Fruit fly (Drosophila melanogaster) whole organism, embryonic: ENCODE results near the gene eIF2Bepsilon.
A peak's percentile ranks its signal among the peaks of the same experiment; 100 is the strongest.

Experiments
- Ada2b ChIP-seq: fragments of 200-800 bp; sonication (Bioruptor generic); IDR thresholded peaks from 2 replicates; pipeline ENCODE4 v1.3.6; 2022; ENCODE audit warnings: missing biosample characterization, missing genetic modification characterization
- CG10209 ChIP-seq: fragments of 200-800 bp; sonication (Bioruptor generic); optimal IDR thresholded peaks from 3 replicates; lab custom pipeline; 2017; ENCODE audit warnings: missing biosample characterization, mild to moderate bottlenecking, missing genetic modification characterization, missing genetic modification reagents
- CG10267 ChIP-seq: fragments of 200-800 bp; sonication (Bioruptor generic); optimal IDR thresholded peaks from 2 replicates; lab custom pipeline; 2018; ENCODE audit warnings: missing biosample characterization, mild to moderate bottlenecking, missing genetic modification characterization, moderate library complexity
- CG12236 ChIP-seq: fragments of 200-800 bp; sonication (Bioruptor generic); optimal IDR thresholded peaks from 2 replicates; lab custom pipeline; 2016; ENCODE audit warnings: missing biosample characterization, missing genetic modification characterization
- CG1602 ChIP-seq: fragments of 200-800 bp; sonication (Bioruptor generic); optimal IDR thresholded peaks from 3 replicates; lab custom pipeline; 2016; ENCODE audit warnings: missing biosample characterization, missing genetic modification characterization
- CG1603 ChIP-seq: fragments of 200-800 bp; sonication (Bioruptor generic); optimal IDR thresholded peaks from 2 replicates; lab custom pipeline; 2019; ENCODE audit warnings: missing biosample characterization, mild to moderate bottlenecking, missing genetic modification characterization, moderate library complexity
- CG17359 ChIP-seq: fragments of 200-800 bp; sonication (Bioruptor generic); optimal IDR thresholded peaks from 3 replicates; lab custom pipeline; 2018; ENCODE audit warnings: missing biosample characterization, mild to moderate bottlenecking, missing genetic modification characterization, moderate library complexity
- CG18764 ChIP-seq: fragments of 200-800 bp; sonication (Bioruptor generic); optimal IDR thresholded peaks from 3 replicates; lab custom pipeline; 2016; ENCODE audit warnings: missing biosample characterization, missing genetic modification characterization
- CG32767 ChIP-seq: fragments of 200-800 bp; sonication (Bioruptor generic); IDR thresholded peaks from 2 replicates; pipeline ENCODE4 v1.3.6; 2022; ENCODE audit warnings: missing biosample characterization, missing genetic modification characterization
- CG3838 ChIP-seq: fragments of 200-800 bp; sonication (Bioruptor generic); optimal IDR thresholded peaks from 3 replicates; lab custom pipeline; 2016; ENCODE audit warnings: missing biosample characterization, missing genetic modification characterization
- CG3847 ChIP-seq: fragments of 200-800 bp; sonication (Bioruptor generic); IDR thresholded peaks from 2 replicates; pipeline ENCODE4 v1.3.6; 2022; ENCODE audit warnings: missing biosample characterization, missing genetic modification characterization
- CG3995 ChIP-seq: fragments of 200-800 bp; sonication (Bioruptor generic); optimal IDR thresholded peaks from 3 replicates; lab custom pipeline; 2016; ENCODE audit warnings: missing biosample characterization, missing genetic modification characterization
- CG4707 ChIP-seq: fragments of 200-800 bp; sonication (Bioruptor generic); optimal IDR thresholded peaks from 2 replicates; lab custom pipeline; 2018; ENCODE audit warnings: missing biosample characterization, mild to moderate bottlenecking, missing genetic modification characterization, moderate library complexity
- CG6854 ChIP-seq: fragments of 200-800 bp; sonication (Bioruptor generic); optimal IDR thresholded peaks from 3 replicates; lab custom pipeline; 2017; ENCODE audit warnings: missing biosample characterization, mild to moderate bottlenecking, missing genetic modification characterization
- CG8359 ChIP-seq: fragments of 200-800 bp; sonication (Bioruptor generic); optimal IDR thresholded peaks from 2 replicates; lab custom pipeline; 2017; ENCODE audit warnings: missing biosample characterization, mild to moderate bottlenecking, missing genetic modification characterization, borderline replicate concordance
- CG8765 ChIP-seq: fragments of 200-800 bp; sonication (Bioruptor generic); IDR thresholded peaks from 2 replicates; pipeline ENCODE4 v1.3.6; 2022; ENCODE audit warnings: missing biosample characterization, missing genetic modification characterization
- CG9817 ChIP-seq: fragments of 200-800 bp; sonication (Bioruptor generic); optimal IDR thresholded peaks from 2 replicates; lab custom pipeline; 2018; ENCODE audit warnings: missing biosample characterization, mild to moderate bottlenecking, missing genetic modification characterization, moderate library complexity
- Camta ChIP-seq: fragments of 200-800 bp; sonication (Bioruptor generic); optimal IDR thresholded peaks from 2 replicates; lab custom pipeline; 2016; ENCODE audit warnings: missing biosample characterization, missing genetic modification characterization
- Dll ChIP-seq: fragments of 200-800 bp; sonication (Bioruptor generic); IDR thresholded peaks from 4 replicates; pipeline ENCODE4 v1.3.6; 2022; ENCODE audit warnings: missing biosample characterization, missing genetic modification characterization; ENCODE audit not compliant: partially characterized antibody
- Ets65A ChIP-seq: fragments of 200-800 bp; sonication (Bioruptor generic); peaks from one replicate; lab custom pipeline; 2016; ENCODE audit warnings: missing biosample characterization, missing genetic modification characterization
- H2.0 ChIP-seq: fragments of 200-800 bp; sonication (Bioruptor generic); IDR thresholded peaks from 2 replicates; pipeline ENCODE4 v1.3.6; 2022; ENCODE audit warnings: missing biosample characterization, missing genetic modification characterization
- HLH4C ChIP-seq: fragments of 200-800 bp; sonication (Bioruptor generic); IDR thresholded peaks from 3 replicates; pipeline ENCODE4 v1.3.6; 2022; ENCODE audit warnings: missing biosample characterization, missing genetic modification characterization; ENCODE audit not compliant: partially characterized antibody
- Hand ChIP-seq: fragments of 200-800 bp; sonication (Bioruptor generic); optimal IDR thresholded peaks from 2 replicates; lab custom pipeline; 2017; ENCODE audit warnings: mild to moderate bottlenecking, missing biosample characterization, missing genetic modification reagents, missing genetic modification characterization
- Hsf ChIP-seq: fragments of 200-800 bp; sonication (Bioruptor generic); optimal IDR thresholded peaks from 3 replicates; lab custom pipeline; 2016; ENCODE audit warnings: missing biosample characterization, missing genetic modification characterization
- Lhr ChIP-seq: fragments of 200-800 bp; sonication (Bioruptor generic); optimal IDR thresholded peaks from 3 replicates; lab custom pipeline; 2017; ENCODE audit warnings: mild to moderate bottlenecking, missing biosample characterization, missing genetic modification reagents, missing genetic modification characterization
- MBD-R2 ChIP-seq: fragments of 200-800 bp; sonication (Bioruptor generic); IDR thresholded peaks from 2 replicates; pipeline ENCODE4 v1.3.6; 2022; ENCODE audit warnings: missing biosample characterization, missing genetic modification characterization
- NC2α ChIP-seq: fragments of 200-800 bp; sonication (Bioruptor generic); optimal IDR thresholded peaks from 2 replicates; lab custom pipeline; 2016; ENCODE audit warnings: missing biosample characterization, missing genetic modification characterization
- NK7.1 ChIP-seq: fragments of 200-800 bp; sonication (Bioruptor generic); optimal IDR thresholded peaks from 3 replicates; lab custom pipeline; 2016; ENCODE audit warnings: missing biosample characterization, missing genetic modification characterization
- Tbp ChIP-seq: fragments of >200 bp; optimal IDR thresholded peaks from 2 replicates; lab custom pipeline; 2018; ENCODE audit warnings: missing biosample characterization, missing genetic modification characterization
- Trl ChIP-seq, 3 experiments: fragments of >200 bp in 2 of 3; fragments of 200-800 bp in 1 of 3; sonication (Bioruptor generic) in 1 of 3; optimal IDR thresholded peaks; 2 replicates in 1 of 3; 3 replicates in 2 of 3; lab custom pipeline; 2016 to 2017; ENCODE audit warnings: missing biosample characterization in 1 of 3, missing genetic modification characterization in 1 of 3
- aop ChIP-seq: fragments of 200-800 bp; sonication (Bioruptor generic); IDR thresholded peaks from 2 replicates; pipeline ENCODE4 v1.3.6; 2022; ENCODE audit warnings: missing biosample characterization, missing genetic modification characterization
- ap ChIP-seq: fragments of 200-800 bp; sonication (Bioruptor generic); IDR thresholded peaks from 2 replicates; pipeline ENCODE4 v1.3.6; 2022; ENCODE audit warnings: missing biosample characterization, missing genetic modification characterization
- ase ChIP-seq: fragments of 200-800 bp; sonication (Bioruptor generic); IDR thresholded peaks from 3 replicates; pipeline ENCODE4 v1.3.6; 2022; ENCODE audit warnings: missing biosample characterization, missing genetic modification characterization
- ato ChIP-seq: fragments of 200-800 bp; sonication (Bioruptor generic); IDR thresholded peaks from 2 replicates; pipeline ENCODE4 v1.3.6; 2022; ENCODE audit warnings: missing biosample characterization, missing genetic modification characterization; ENCODE audit not compliant: partially characterized antibody
- bsh ChIP-seq, 2 experiments: fragments of 200-800 bp; sonication (Bioruptor generic); optimal IDR thresholded peaks; 2 replicates each; lab custom pipeline; 2017 to 2018; ENCODE audit warnings: mild to moderate bottlenecking in 2 of 2, missing biosample characterization in 2 of 2, missing genetic modification characterization in 2 of 2, moderate library complexity in 1 of 2
- chn ChIP-seq: fragments of 200-800 bp; sonication (Bioruptor generic); optimal IDR thresholded peaks from 2 replicates; lab custom pipeline; 2016; ENCODE audit warnings: missing biosample characterization, missing genetic modification characterization
- crol ChIP-seq: fragments of 200-800 bp; sonication (Bioruptor generic); IDR thresholded peaks from 2 replicates; pipeline ENCODE4 v1.3.6; 2022; ENCODE audit warnings: missing biosample characterization, missing genetic modification characterization
- dan ChIP-seq: fragments of 200-800 bp; sonication (Bioruptor generic); IDR thresholded peaks from 2 replicates; pipeline ENCODE4 v1.3.6; 2022; ENCODE audit warnings: missing biosample characterization, missing genetic modification characterization
- danr ChIP-seq: fragments of 200-800 bp; sonication (Bioruptor generic); IDR thresholded peaks from 2 replicates; pipeline ENCODE4 v1.3.6; 2022; ENCODE audit warnings: missing biosample characterization, missing genetic modification characterization
- dysf ChIP-seq: fragments of 200-800 bp; sonication (Bioruptor generic); IDR thresholded peaks from 3 replicates; pipeline ENCODE4 v1.3.6; 2022; ENCODE audit warnings: missing biosample characterization, missing genetic modification characterization
- exex ChIP-seq: fragments of 200-800 bp; sonication (Bioruptor generic); optimal IDR thresholded peaks from 4 replicates; lab custom pipeline; 2018; ENCODE audit warnings: missing biosample characterization, mild to moderate bottlenecking, missing genetic modification characterization, moderate library complexity
- hkb ChIP-seq, 2 experiments: fragments of 200-800 bp in 1 of 2; fragments of >200 bp in 1 of 2; sonication (Bioruptor generic) in 1 of 2; IDR thresholded peaks in 1 of 2; optimal IDR thresholded peaks in 1 of 2; 2 replicates each; pipeline versions ENCODE4 v1.3.6 to Lab custom; 2017 to 2022; ENCODE audit warnings: missing biosample characterization in 1 of 2, missing genetic modification characterization in 1 of 2
- ind ChIP-seq: fragments of 200-800 bp; sonication (Bioruptor generic); optimal IDR thresholded peaks from 3 replicates; lab custom pipeline; 2016; ENCODE audit warnings: missing biosample characterization, missing genetic modification characterization
- lab ChIP-seq: fragments of 200-800 bp; sonication (Bioruptor generic); optimal IDR thresholded peaks from 3 replicates; lab custom pipeline; 2017; ENCODE audit warnings: missing biosample characterization, missing genetic modification characterization, mild to moderate bottlenecking, moderate library complexity, missing genetic modification reagents
- mld ChIP-seq: fragments of 200-800 bp; sonication (Bioruptor generic); IDR thresholded peaks from 3 replicates; pipeline ENCODE4 v1.3.6; 2022; ENCODE audit warnings: missing biosample characterization, missing genetic modification characterization; ENCODE audit not compliant: partially characterized antibody
- sens-2 ChIP-seq: fragments of 200-800 bp; sonication (Bioruptor generic); IDR thresholded peaks from 2 replicates; pipeline ENCODE4 v1.3.6; 2022; ENCODE audit warnings: missing biosample characterization, missing genetic modification characterization
- unc-4 ChIP-seq: fragments of 200-800 bp; sonication (Bioruptor generic); IDR thresholded peaks from 2 replicates; pipeline ENCODE4 v1.3.6; 2022; ENCODE audit warnings: missing biosample characterization, missing genetic modification characterization; ENCODE audit not compliant: partially characterized antibody
- vnd ChIP-seq: fragments of 200-800 bp; sonication (Bioruptor generic); IDR thresholded peaks from 3 replicates; pipeline ENCODE4 v1.3.6; 2022; ENCODE audit warnings: missing biosample characterization, missing genetic modification characterization; ENCODE audit not compliant: partially characterized antibody
- z ChIP-seq: fragments of 200-800 bp; sonication (Bioruptor generic); IDR thresholded peaks from 3 replicates; pipeline ENCODE4 v1.3.6; 2022; ENCODE audit warnings: missing biosample characterization, missing genetic modification characterization

Gene eIF2Bepsilon

dm6 chrX:1880139-1880556 is 42.5 kb downstream of the eIF2Bepsilon start, which contains the start of gene Coa8 (continued):
- TF ChIP-seq Lhr (GFP tag; lab: Kevin White, UChicago) (peak; percentile 31), ind (peak; percentile 56), vnd (peak; percentile 50), Ada2b (peak; percentile 28; the same call in 1 of the 2 replicates), Dll (peak; percentile 57), chn (GFP tag; lab: Kevin White, UChicago) (peak; percentile 34), CG8359 (GFP tag; lab: Kevin White, UChicago) (no peak), z (GFP tag; lab: Robert Waterston, UW) (no peak), Hand (no peak), HLH4C (peak; percentile 42; the same call in 1 of the 3 replicates), mld (GFP tag; lab: Robert Waterston, UW) (peak; percentile 57; the same call in 1 of the 3 replicates), bsh (GFP tag; optimal IDR thresholded peaks at IDR 0.05; lab: Kevin White, UChicago) (peak in 1 of 2 experiments; percentile 11), Ets65A (peak; percentile 93), CG4707 (GFP tag; lab: Kevin White, UChicago) (no peak), CG3995 (peak; percentile 30), lab (GFP tag; lab: Kevin White, UChicago) (no peak), CG10209 (GFP tag; lab: Kevin White, UChicago) (no peak), CG18764 (GFP tag; lab: Kevin White, UChicago) (no peak), dan (GFP tag; lab: Robert Waterston, UW) (no peak), ap (GFP tag; lab: Robert Waterston, UW) (no peak), NK7.1 (no peak), MBD-R2 (GFP tag; lab: Robert Waterston, UW) (peak; percentile 59), CG32767 (GFP tag; lab: Robert Waterston, UW) (no peak), dysf (GFP tag; lab: Robert Waterston, UW) (peak; percentile 63; the same call in 2 of the 3 replicates), CG3847 (peak; percentile 44), unc-4 (peak; percentile 28; the same call in 1 of the 2 replicates), CG3838 (GFP tag; lab: Kevin White, UChicago) (no peak), Tbp (GFP tag; lab: Kevin White, UChicago) (no peak), sens-2 (no peak), danr (no peak), CG12236 (GFP tag; lab: Kevin White, UChicago) (no peak), CG1602 (GFP tag; lab: Kevin White, UChicago) (no peak), CG6854 (no peak), exex (tag; lab: Kevin White, UChicago) (no peak), CG1603 (tag; lab: Kevin White, UChicago) (peak; percentile 54), CG10267 (tag; lab: Kevin White, UChicago) (no peak), CG9817 (tag; lab: Kevin White, UChicago) (peak; percentile 45), Hsf (GFP tag; lab: Kevin White, UChicago) (peak; percentile 21), CG8765 (GFP tag; lab: Robert Waterston, UW) (no peak), aop (GFP tag; lab: Robert Waterston, UW) (no peak), ato (GFP tag; lab: Robert Waterston, UW) (no peak; the same call in 1 of the 2 replicates), Camta (no peak), crol (GFP tag; lab: Robert Waterston, UW) (no peak), hkb (optimal IDR thresholded peaks at IDR 0.05; lab: Kevin White, UChicago) (no peak), hkb (GFP tag; IDR thresholded peaks at IDR 0.05; lab: Robert Waterston, UW) (peak; percentile 49; the same call in 1 of the 2 replicates), CG17359 (peak; percentile 12), H2.0 (0 out of 2 replicates have a peak, but pooled peaks have one; percentile 18), NC2α (GFP tag; lab: Kevin White, UChicago) (no peak), Trl (optimal IDR thresholded peaks at IDR 0.05; lab: Kevin White, UChicago) (no peak), Trl (GFP tag; optimal IDR thresholded peaks at IDR 0.05; lab: Kevin White, UChicago) (no peak), ase (GFP tag; lab: Robert Waterston, UW) (no peak)
